Fruit fly (Drosophila melanogaster): ENCODE measurements around the gene CG45690.

The CG45690 gene

dm6 chr2L:10614660-10615479 lies 43.2 kb upstream of the CG45690 start (continued):
- TF ChIP-seq ranshi (GFP tag; IDR thresholded peaks at IDR 0.05) (no peak), CG9727 (GFP tag; optimal IDR thresholded peaks at IDR 0.05) (no peak), CG31224 (GFP tag; IDR thresholded peaks at IDR 0.05) (no peak), slou (GFP tag; optimal IDR thresholded peaks at IDR 0.05) (no peak), ci (GFP tag; IDR thresholded peaks at IDR 0.05) (0 out of 3 replicates have a peak, but pooled peaks have one; percentile 50), CG43689 (GFP tag; IDR thresholded peaks at IDR 0.05) (0 out of 2 replicates have a peak, but pooled peaks have one; percentile 12), CG2199 (GFP tag; IDR thresholded peaks at IDR 0.05) (peak; percentile 52; the same call in 1 of the 3 replicates), sd (tag; optimal IDR thresholded peaks at IDR 0.05) (peak; percentile 44), nerfin-1 (tag; optimal IDR thresholded peaks at IDR 0.05) (no peak), nerfin-2 (GFP tag; IDR thresholded peaks at IDR 0.05; ENCODE audit: partially characterized antibody) (no peak), cg (GFP tag; optimal IDR thresholded peaks at IDR 0.05) (no peak), sna (GFP tag; IDR thresholded peaks at IDR 0.05; ENCODE audit: partially characterized antibody) (no peak), CG18476 (GFP tag; optimal IDR thresholded peaks at IDR 0.05) (no peak), CG10431 (GFP tag; optimal IDR thresholded peaks at IDR 0.05) (no peak), pita (GFP tag; optimal IDR thresholded peaks at IDR 0.05) (no peak), CG8765 (GFP tag; IDR thresholded peaks at IDR 0.05) (no peak), CG17802 (tag; optimal IDR thresholded peaks at IDR 0.05) (no peak), phol (tag; optimal IDR thresholded peaks at IDR 0.05) (no peak), CG4854 (GFP tag; optimal IDR thresholded peaks at IDR 0.05) (no peak), Vsx1 (GFP tag; optimal IDR thresholded peaks at IDR 0.05) (no peak), BEAF-32 (GFP tag; optimal IDR thresholded peaks at IDR 0.05) (no peak), HLH54F (GFP tag; optimal IDR thresholded peaks at IDR 0.05) (no peak), ara (GFP tag; IDR thresholded peaks at IDR 0.05) (peak; percentile 60), eve (GFP tag; optimal IDR thresholded peaks at IDR 0.05) (no peak), C15 (GFP tag; IDR thresholded peaks at IDR 0.05) (no peak), CG2889 (GFP tag; IDR thresholded peaks at IDR 0.05) (no peak), onecut (GFP tag; IDR thresholded peaks at IDR 0.05) (0 out of 2 replicates have a peak, but pooled peaks have one; percentile 23), pb (GFP tag; optimal IDR thresholded peaks at IDR 0.05) (no peak), CG9932 (GFP tag; IDR thresholded peaks at IDR 0.05) (peak; percentile 37; the same call in 1 of the 2 replicates), NC2α (GFP tag; optimal IDR thresholded peaks at IDR 0.05) (no peak), Spps (tag; optimal IDR thresholded peaks at IDR 0.05) (peak; percentile 1), Hey (tag; optimal IDR thresholded peaks at IDR 0.05) (no peak), Sox102F (GFP tag; optimal IDR thresholded peaks at IDR 0.05) (peak; percentile 25), H2.0 (GFP tag; IDR thresholded peaks at IDR 0.05) (no peak), CG11695 (GFP tag; IDR thresholded peaks at IDR 0.05) (no peak), dmrt99B (tag; optimal IDR thresholded peaks at IDR 0.05) (peak; percentile 3), tx (GFP tag; optimal IDR thresholded peaks at IDR 0.05) (no peak), nom (GFP tag; optimal IDR thresholded peaks at IDR 0.05) (no peak), Kr (GFP tag; optimal IDR thresholded peaks at IDR 0.05) (no peak), D19A (tag; optimal IDR thresholded peaks at IDR 0.05) (peak; percentile 16), h (optimal IDR thresholded peaks at IDR 0.05) (peak; percentile 46), mam (GFP tag; optimal IDR thresholded peaks at IDR 0.05) (no peak), Poxn (GFP tag; IDR thresholded peaks at IDR 0.05) (no peak), CG13775 (GFP tag; optimal IDR thresholded peaks at IDR 0.05) (no peak), CG11560 (tag; IDR thresholded peaks at IDR 0.05) (no peak), CG7556 (GFP tag; optimal IDR thresholded peaks at IDR 0.05) (no peak), CG11723 (GFP tag; optimal IDR thresholded peaks at IDR 0.05) (no peak), vvl (GFP tag; IDR thresholded peaks at IDR 0.05) (no peak), crc (GFP tag; optimal IDR thresholded peaks at IDR 0.05) (no peak), bigmax (GFP tag; optimal IDR thresholded peaks at IDR 0.05) (no peak)

Measured in whole organism, embryonic.